Fruit fly (Drosophila melanogaster) whole organism, prepupa: Measurements from ENCODE around the gene Ntf-2r.
A peak's percentile ranks its signal among the peaks of the same experiment; 100 is the strongest.

Experiments used
- CG16779 ChIP-seq: fragments of 200-800 bp; sonication (Bioruptor generic); optimal IDR thresholded peaks from 3 replicates; lab custom pipeline; 2017; ENCODE audit warnings: missing biosample characterization, mild to moderate bottlenecking, missing genetic modification characterization
- CG6163 ChIP-seq: fragments of 200-800 bp; sonication (Bioruptor generic); IDR thresholded peaks from 3 replicates; pipeline ENCODE4 v1.3.6; 2022; ENCODE audit warnings: missing biosample characterization, missing genetic modification characterization
- Eip75B ChIP-seq: fragments of 200-800 bp; sonication (Bioruptor generic); optimal IDR thresholded peaks from 3 replicates; lab custom pipeline; 2016; ENCODE audit warnings: missing biosample characterization, missing genetic modification characterization
- Eip78C ChIP-seq: fragments of 200-800 bp; sonication (Bioruptor generic); peaks from one replicate; lab custom pipeline; 2016; ENCODE audit warnings: missing biosample characterization, missing genetic modification characterization
- achi ChIP-seq: fragments of 200-800 bp; sonication (Bioruptor generic); optimal IDR thresholded peaks from 3 replicates; lab custom pipeline; 2016; ENCODE audit warnings: missing biosample characterization, missing genetic modification characterization
- spab ChIP-seq: fragments of 200-800 bp; sonication (Bioruptor generic); optimal IDR thresholded peaks from 2 replicates; lab custom pipeline; 2017; ENCODE audit warnings: missing biosample characterization, mild to moderate bottlenecking, missing genetic modification characterization, missing genetic modification reagents
- svp ChIP-seq: fragments of 200-800 bp; sonication (Bioruptor generic); peaks from one replicate; lab custom pipeline; 2016; ENCODE audit warnings: missing biosample characterization, missing genetic modification characterization

- peak; percentile 95 for TF ChIP-seq Eip78C
- peak; percentile 18 for TF ChIP-seq CG16779 (tag; lab: Kevin White, UChicago)
- peak; percentile 83 for TF ChIP-seq Eip75B (GFP tag; lab: Kevin White, UChicago)
- TF ChIP-seq achi: peak; percentile 82
- peak; percentile 50 for TF ChIP-seq CG6163 (GFP tag; lab: Robert Waterston, UW)
- peak; percentile 50 for TF ChIP-seq spab (GFP tag; lab: Kevin White, UChicago)
- TF ChIP-seq svp (GFP tag; lab: Kevin White, UChicago): peak; percentile 92
Measured at dm6 chr2L:18465402-18466201, 11.2 kb downstream of the Ntf-2r start.
